Fruit fly (Drosophila melanogaster): ENCODE data around the gene Nepl6.

DNA sequence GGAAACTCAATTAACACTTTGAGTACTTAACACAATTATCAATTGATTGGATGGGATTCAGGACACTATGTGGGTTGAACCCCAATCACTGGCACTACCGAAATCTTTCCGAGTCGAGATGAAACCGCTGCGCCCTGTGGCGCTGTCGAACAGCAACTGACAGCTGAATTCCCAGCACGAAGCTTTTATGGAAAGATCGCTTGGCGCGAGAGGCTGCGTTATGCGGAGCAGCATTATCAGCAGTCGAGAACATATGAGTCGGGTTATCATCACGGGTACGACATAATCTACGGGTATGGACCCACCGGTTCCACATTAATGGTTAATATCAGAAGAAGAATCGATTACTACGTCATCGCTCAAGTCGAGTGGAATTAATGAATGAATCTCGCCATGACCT lies 37.8 kb upstream of the Nepl6 start, which contains the start of gene Tig:
- TF ChIP-seq Pif1B (GFP tag; optimal IDR thresholded peaks at IDR 0.05) (no peak), Snoo (tag; optimal IDR thresholded peaks at IDR 0.05) (no peak), EcR (GFP tag; optimal IDR thresholded peaks at IDR 0.05) (no peak), CG13204 (GFP tag; optimal IDR thresholded peaks at IDR 0.05) (no peak), CG8159 (tag; optimal IDR thresholded peaks at IDR 0.05) (no peak), CG32121 (GFP tag; IDR thresholded peaks at IDR 0.05) (no peak), rn (GFP tag; IDR thresholded peaks at IDR 0.05) (no peak), CG8301 (tag; optimal IDR thresholded peaks at IDR 0.05) (no peak)

Data from whole organism, pupa.